Worm (Caenorhabditis elegans) whole organism, young adult: ENCODE results near the gene rcan-1.

Source experiments
- B0035.1 ChIP-seq: sonication (generic microtip); optimal IDR thresholded peaks from 2 replicates; lab custom pipeline; 2016; ENCODE audit warnings: missing genetic modification characterization, mild to moderate bottlenecking, missing compliant biosample characterization, missing genotype, missing genetic modification reagents
- B0336.3 ChIP-seq: fragments of 200-800 bp; sonication (Bioruptor generic); IDR thresholded peaks from 2 replicates; pipeline ENCODE4 v1.3.6; 2022; ENCODE audit warnings: missing genetic modification characterization, missing compliant biosample characterization
- F10E7.11 ChIP-seq: sonication (generic microtip); optimal IDR thresholded peaks from 2 replicates; lab custom pipeline; 2017; ENCODE audit warnings: mild to moderate bottlenecking, missing genetic modification characterization, moderate library complexity, missing compliant biosample characterization
- F23B12.7 ChIP-seq: sonication (generic microtip); optimal IDR thresholded peaks from 2 replicates; lab custom pipeline; 2017; ENCODE audit warnings: missing genetic modification characterization, mild to moderate bottlenecking, missing compliant biosample characterization, antibody characterized with exemption, moderate library complexity; ENCODE audit not compliant: insufficient read depth
- Y79H2A.3 ChIP-seq: fragments of 200-800 bp; sonication (Bioruptor generic); conservative IDR thresholded peaks from 2 replicates; pipeline ENCODE4 v1.3.6; 2022; ENCODE audit warnings: missing genetic modification reagents, missing genetic modification characterization, missing compliant biosample characterization
- Y95B8A.8 ChIP-seq: fragments of 200-800 bp; sonication (Bioruptor generic); IDR thresholded peaks from 2 replicates; pipeline ENCODE4 v1.3.6; 2022; ENCODE audit warnings: missing genetic modification reagents, missing genetic modification characterization, missing compliant biosample characterization
- aptf-2 ChIP-seq: fragments of 200-800 bp; sonication (Bioruptor generic); conservative IDR thresholded peaks from 2 replicates; pipeline ENCODE4 v1.3.6; 2022; ENCODE audit warnings: missing genetic modification reagents, missing genetic modification characterization, missing compliant biosample characterization
- athp-1 ChIP-seq: sonication (generic microtip); optimal IDR thresholded peaks from 2 replicates; lab custom pipeline; 2017; ENCODE audit warnings: mild to moderate bottlenecking, missing genetic modification characterization, missing compliant biosample characterization
- cebp-2 ChIP-seq: fragments of 200-800 bp; sonication (Bioruptor generic); IDR thresholded peaks from 2 replicates; pipeline ENCODE4 v1.3.6; 2022; ENCODE audit warnings: missing genetic modification characterization, missing compliant biosample characterization
- ceh-40 ChIP-seq: fragments of 200-800 bp; sonication (Bioruptor generic); IDR thresholded peaks from 2 replicates; pipeline ENCODE4 v1.3.6; 2022; ENCODE audit warnings: missing genetic modification characterization, missing compliant biosample characterization
- ceh-58 ChIP-seq: fragments of 200-800 bp; sonication (Bioruptor generic); IDR thresholded peaks from 2 replicates; pipeline ENCODE4 v1.3.6; 2022; ENCODE audit warnings: missing genetic modification characterization, missing compliant biosample characterization
- die-1 ChIP-seq: sonication (generic microtip); optimal IDR thresholded peaks from 2 replicates; lab custom pipeline; 2016; ENCODE audit warnings: missing genotype, mild to moderate bottlenecking, missing genetic modification characterization, missing compliant biosample characterization
- egrh-3 ChIP-seq: fragments of 200-800 bp; sonication (Bioruptor generic); IDR thresholded peaks from 2 replicates; pipeline ENCODE4 v1.3.6; 2022; ENCODE audit warnings: missing genetic modification reagents, missing genetic modification characterization, missing compliant biosample characterization
- fkh-3 ChIP-seq: sonication (generic microtip); optimal IDR thresholded peaks from 2 replicates; lab custom pipeline; 2016; ENCODE audit warnings: mild to moderate bottlenecking, missing genetic modification characterization, missing compliant biosample characterization
- him-1 ChIP-seq: sonication (generic microtip); optimal IDR thresholded peaks from 2 replicates; lab custom pipeline; 2016; ENCODE audit warnings: missing genotype, missing genetic modification reagents, missing genetic modification characterization, missing compliant biosample characterization
- hlh-26 ChIP-seq: fragments of 200-800 bp; sonication (Bioruptor generic); conservative IDR thresholded peaks from 2 replicates; pipeline ENCODE4 v1.3.6; 2022; ENCODE audit warnings: missing genetic modification reagents, missing genetic modification characterization, missing compliant biosample characterization
- lag-1 ChIP-seq: fragments of 200-800 bp; sonication (Bioruptor generic); IDR thresholded peaks from 2 replicates; pipeline ENCODE4 v1.3.6; 2022; ENCODE audit warnings: missing genetic modification reagents, missing genetic modification characterization, missing compliant biosample characterization
- let-526 ChIP-seq: fragments of 200-800 bp; sonication (Bioruptor generic); IDR thresholded peaks from 2 replicates; pipeline ENCODE4 v1.3.6; 2022; ENCODE audit warnings: missing genetic modification reagents, missing genetic modification characterization, missing compliant biosample characterization
- madf-10 ChIP-seq: sonication (generic microtip); optimal IDR thresholded peaks from 2 replicates; lab custom pipeline; 2016; ENCODE audit warnings: mild to moderate bottlenecking, missing genetic modification characterization, missing compliant biosample characterization
- madf-6 ChIP-seq: fragments of 200-800 bp; sonication (Bioruptor generic); IDR thresholded peaks from 2 replicates; pipeline ENCODE4 v1.3.6; 2022; ENCODE audit warnings: missing genetic modification reagents, missing genetic modification characterization, missing compliant biosample characterization
- mxl-1 ChIP-seq: sonication (generic microtip); optimal IDR thresholded peaks from 2 replicates; lab custom pipeline; 2016; ENCODE audit warnings: missing genetic modification characterization, missing compliant biosample characterization
- nhr-120 ChIP-seq: fragments of 200-800 bp; sonication (Bioruptor generic); IDR thresholded peaks from 2 replicates; pipeline ENCODE4 v1.3.6; 2022; ENCODE audit warnings: missing genetic modification characterization, missing compliant biosample characterization
- nhr-80 ChIP-seq: sonication (generic microtip); optimal IDR thresholded peaks from 2 replicates; lab custom pipeline; 2016; ENCODE audit warnings: missing genetic modification characterization, missing compliant biosample characterization
- pbrm-1 ChIP-seq: fragments of 200-800 bp; sonication (Bioruptor generic); IDR thresholded peaks from 2 replicates; pipeline ENCODE4 v1.3.6; 2022; ENCODE audit warnings: missing genetic modification reagents, missing genetic modification characterization, missing compliant biosample characterization
- pha-4 ChIP-seq: fragments of 150-350 bp; sonication (generic microtip); optimal IDR thresholded peaks from 2 replicates; lab custom pipeline; 2014; ENCODE audit warnings: missing biosample characterization, missing genetic modification reagents, missing genetic modification characterization
- rcor-1 ChIP-seq: fragments of 200-800 bp; sonication (Bioruptor generic); IDR thresholded peaks from 2 replicates; pipeline ENCODE4 v1.3.6; 2022; ENCODE audit warnings: missing genetic modification reagents, missing genetic modification characterization, missing compliant biosample characterization
- rec-8 ChIP-seq, 2 experiments: sonication (generic microtip); optimal IDR thresholded peaks; 2 replicates each; lab custom pipeline; 2016; ENCODE audit warnings: mild to moderate bottlenecking in 2 of 2, missing genetic modification characterization in 2 of 2, missing genetic modification reagents in 2 of 2, missing genotype in 2 of 2, missing biosample characterization in 1 of 2, missing compliant biosample characterization in 1 of 2, moderate library complexity in 1 of 2
- repo-1 ChIP-seq: sonication (generic microtip); optimal IDR thresholded peaks from 2 replicates; lab custom pipeline; 2017; ENCODE audit warnings: mild to moderate bottlenecking, missing genetic modification characterization, missing compliant biosample characterization
- sea-2 ChIP-seq: fragments of 200-800 bp; sonication (Bioruptor generic); IDR thresholded peaks from 2 replicates; pipeline ENCODE4 v1.3.6; 2022; ENCODE audit warnings: missing genetic modification characterization, missing compliant biosample characterization
- snpc-4 ChIP-seq, 5 experiments: fragments of 150-350 bp in 1 of 5; sonication (generic microtip) in 4 of 5; optimal IDR thresholded peaks; 2 replicates each; lab custom pipeline; 2014 to 2018; ENCODE audit warnings: missing genetic modification characterization in 5 of 5, missing biosample characterization in 3 of 5, antibody characterized with exemption in 2 of 5, mild to moderate bottlenecking in 2 of 5, missing compliant biosample characterization in 2 of 5, missing genotype in 2 of 5, moderate library complexity in 2 of 5, missing genetic modification reagents in 1 of 5
- xnd-1 ChIP-seq: sonication (generic microtip); optimal IDR thresholded peaks from 2 replicates; lab custom pipeline; 2016; ENCODE audit warnings: missing genotype, missing genetic modification reagents, missing genetic modification characterization, missing compliant biosample characterization
- zfh-2 ChIP-seq: fragments of 200-800 bp; sonication (Bioruptor generic); conservative IDR thresholded peaks from 2 replicates; pipeline ENCODE4 v1.3.6; 2022; ENCODE audit warnings: missing genetic modification reagents, missing genetic modification characterization, missing compliant biosample characterization
- ztf-26 ChIP-seq: sonication (generic microtip); optimal IDR thresholded peaks from 2 replicates; lab custom pipeline; 2017; ENCODE audit warnings: missing genetic modification characterization, missing compliant biosample characterization
- ztf-3 ChIP-seq: fragments of 200-800 bp; sonication (Bioruptor generic); optimal IDR thresholded peaks from 2 replicates; lab custom pipeline; 2018; ENCODE audit warnings: mild to moderate bottlenecking, missing genetic modification characterization, missing compliant biosample characterization
- ztf-6 ChIP-seq: fragments of 200-800 bp; sonication (Bioruptor generic); IDR thresholded peaks from 2 replicates; pipeline ENCODE4 v1.3.6; 2022; ENCODE audit warnings: missing genetic modification reagents, missing genetic modification characterization, missing compliant biosample characterization

The rcan-1 gene

DNA sequence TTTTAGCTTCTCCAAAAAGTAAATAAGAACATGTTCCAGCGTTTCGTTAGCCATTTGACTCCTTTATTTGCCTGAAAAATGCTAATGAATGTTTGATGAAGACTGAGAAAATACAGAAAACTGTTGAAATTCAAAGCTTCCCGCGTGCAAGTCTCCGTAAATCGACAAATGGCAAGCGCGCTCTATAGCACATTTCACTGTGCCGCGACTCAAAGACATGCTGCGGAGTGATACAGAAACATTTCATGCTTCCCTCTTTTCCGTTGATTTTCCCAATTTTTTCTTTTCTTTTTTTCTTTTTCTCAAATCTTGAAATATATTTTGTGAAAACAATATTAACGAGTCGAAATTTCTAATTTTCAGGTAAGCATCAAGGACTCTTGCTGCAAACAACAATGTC, 5.0 kb downstream of the rcan-1 start, which contains the start of the genes ska-3 and rps-12 (continued):
- TF ChIP-seq sea-2 (GFP tag; lab: Robert Waterston, UW) = no peak
- no peak for TF ChIP-seq fkh-3 (tag; lab: Kevin White, UChicago)
- TF ChIP-seq hlh-26 (GFP tag; lab: Robert Waterston, UW) = no peak
- TF ChIP-seq ztf-3 (GFP tag; lab: Kevin White, UChicago) = peak; percentile 22
- no peak for TF ChIP-seq cebp-2 (GFP tag; lab: Robert Waterston, UW)
- TF ChIP-seq nhr-80 = peak; percentile 83
- TF ChIP-seq madf-10 (tag; lab: Kevin White, UChicago) = peak; percentile 88
- peak; percentile 86 for TF ChIP-seq ztf-6 (GFP tag; lab: Robert Waterston, UW)
- TF ChIP-seq lag-1 (GFP tag; lab: Robert Waterston, UW) = no peak
- peak; percentile 84 for TF ChIP-seq him-1 (tag; lab: Kevin White, UChicago)
- no peak for TF ChIP-seq die-1 (tag; lab: Kevin White, UChicago)
- peak; percentile 93 for TF ChIP-seq athp-1 (tag; lab: Kevin White, UChicago)
- peak; percentile 80 for TF ChIP-seq B0336.3 (GFP tag; lab: Robert Waterston, UW)
- no peak for TF ChIP-seq rec-8 (tag; optimal IDR thresholded peaks at IDR 0.05; lab: Kevin White, UChicago)
- TF ChIP-seq, all 124 proteins: peak for 83

DNA sequence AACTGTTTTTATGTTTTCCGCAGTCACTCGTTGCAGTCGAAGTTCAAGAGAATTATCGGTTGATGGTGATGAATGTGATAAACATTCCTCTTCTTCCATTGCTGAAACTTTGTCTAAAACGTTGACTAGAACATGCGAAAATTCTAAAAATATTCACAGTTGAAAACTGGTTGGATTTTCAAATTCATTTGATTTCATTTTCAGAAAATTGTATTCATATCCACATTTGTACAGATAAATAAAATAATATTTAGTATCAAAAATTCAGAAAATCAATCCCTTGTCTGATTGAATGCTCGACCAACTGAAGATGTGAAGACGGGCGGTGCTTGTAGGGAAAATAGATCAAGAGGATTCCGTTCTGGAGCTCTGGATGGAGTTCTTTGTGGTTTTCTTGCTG, 6.1 kb downstream of the rcan-1 start, which contains the start of gene F54E7.9:
Gene F54E7.9 (minus strand): TSS at position 101 of the 400 bp plus-strand sequence.
- TF ChIP-seq pbrm-1 (GFP tag; lab: Robert Waterston, UW) (no peak), rcor-1 (GFP tag; lab: Robert Waterston, UW) (no peak), madf-6 (no peak), nhr-120 (GFP tag; lab: Robert Waterston, UW) (no peak), sea-2 (GFP tag; lab: Robert Waterston, UW) (no peak), Y79H2A.3 (GFP tag; lab: Robert Waterston, UW) (no peak), mxl-1 (tag; lab: Kevin White, UChicago) (no peak), snpc-4 (GFP tag; optimal IDR thresholded peaks at IDR 0.05; lab: Kevin White, UChicago) (no peak), snpc-4 (tag; optimal IDR thresholded peaks at IDR 0.05; lab: Kevin White, UChicago) (no peak), B0035.1 (no peak), egrh-3 (GFP tag; lab: Robert Waterston, UW) (no peak), F10E7.11 (no peak), aptf-2 (GFP tag; lab: Robert Waterston, UW) (no peak), F23B12.7 (tag; lab: Kevin White, UChicago) (no peak), Y95B8A.8 (GFP tag; lab: Robert Waterston, UW) (no peak), let-526 (GFP tag; lab: Robert Waterston, UW) (no peak), athp-1 (tag; lab: Kevin White, UChicago) (no peak), xnd-1 (no peak), ceh-58 (GFP tag; lab: Robert Waterston, UW) (no peak)

DNA sequence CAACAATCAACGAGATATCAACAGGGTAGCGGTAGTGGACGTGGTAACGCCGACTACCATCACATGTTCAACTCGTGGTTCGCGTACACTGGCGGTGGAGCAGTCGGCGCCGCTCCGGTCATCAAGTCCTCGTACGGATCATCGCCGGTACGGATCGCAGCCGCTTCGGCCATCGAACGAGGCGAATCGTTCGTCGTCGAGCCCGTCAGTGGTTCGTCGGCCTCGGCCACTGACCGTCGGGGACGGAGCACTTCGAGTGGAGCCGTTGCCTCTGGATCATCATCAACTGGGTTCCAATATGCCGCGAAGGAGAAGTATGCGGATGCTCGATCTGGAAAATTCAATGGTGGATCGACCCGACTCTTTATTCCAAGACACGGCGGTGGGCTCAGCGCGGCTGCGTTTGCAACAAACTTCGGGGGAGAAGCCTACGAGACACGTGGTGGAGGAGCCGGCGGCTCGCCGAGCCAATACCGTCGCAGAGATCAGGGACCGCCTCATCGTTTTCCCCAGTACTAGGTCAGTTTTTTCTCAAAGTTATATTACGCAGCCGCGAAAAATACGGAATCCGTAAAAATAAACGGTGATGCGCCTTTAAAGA, 8.4 kb downstream of the rcan-1 start:
- peak; percentile 15 for TF ChIP-seq repo-1 (tag; lab: Kevin White, UChicago)
- no peak for TF ChIP-seq ceh-40 (GFP tag; lab: Robert Waterston, UW)
- peak; percentile 91 for TF ChIP-seq zfh-2 (GFP tag; lab: Robert Waterston, UW)
- peak; percentile 80; the same call in 1 of the 2 replicates for TF ChIP-seq egrh-3 (GFP tag; lab: Robert Waterston, UW)
- TF ChIP-seq pha-4 = no peak
- no peak for TF ChIP-seq ztf-3 (GFP tag; lab: Kevin White, UChicago)
- TF ChIP-seq ztf-26 (tag; lab: Kevin White, UChicago) = no peak
